Fruit fly (Drosophila melanogaster) whole organism, embryonic: ENCODE measurements around the gene Coq7.
A peak's percentile ranks its signal among the peaks of the same experiment; 100 is the strongest.

ENCODE experiments used
- Atf6 ChIP-seq: fragments of 200-800 bp; sonication (Bioruptor generic); IDR thresholded peaks from 2 replicates; pipeline ENCODE4 v1.3.6; 2022; ENCODE audit warnings: missing biosample characterization, missing genetic modification characterization
- CG11247 ChIP-seq: fragments of 200-800 bp; sonication (Bioruptor generic); IDR thresholded peaks from 2 replicates; pipeline ENCODE4 v1.3.6; 2022; ENCODE audit warnings: missing biosample characterization, missing genetic modification characterization
- CG11504 ChIP-seq: fragments of 200-800 bp; sonication (Bioruptor generic); optimal IDR thresholded peaks from 3 replicates; lab custom pipeline; 2019; ENCODE audit warnings: missing biosample characterization, mild to moderate bottlenecking, missing genetic modification characterization, moderate library complexity
- CG11560 ChIP-seq: fragments of 200-800 bp; sonication (Bioruptor generic); IDR thresholded peaks from 3 replicates; pipeline ENCODE4 v1.3.6; 2022; ENCODE audit warnings: missing biosample characterization, missing genetic modification characterization
- CG11696 ChIP-seq: fragments of 200-800 bp; sonication (Bioruptor generic); IDR thresholded peaks from 2 replicates; pipeline ENCODE4 v1.3.6; 2022; ENCODE audit warnings: missing biosample characterization, missing genetic modification characterization
- CG11723 ChIP-seq: fragments of 200-800 bp; sonication (Bioruptor generic); optimal IDR thresholded peaks from 2 replicates; lab custom pipeline; 2017; ENCODE audit warnings: missing biosample characterization, mild to moderate bottlenecking, missing genetic modification characterization
- CG12071 ChIP-seq: fragments of 200-800 bp; sonication (Bioruptor generic); optimal IDR thresholded peaks from 3 replicates; lab custom pipeline; 2018; ENCODE audit warnings: missing biosample characterization, mild to moderate bottlenecking, missing genetic modification characterization
- CG12155 ChIP-seq: fragments of 200-800 bp; sonication (Bioruptor generic); optimal IDR thresholded peaks from 3 replicates; lab custom pipeline; 2016; ENCODE audit warnings: missing biosample characterization, missing genetic modification characterization
- CG1233 ChIP-seq: fragments of 200-800 bp; sonication (Bioruptor generic); optimal IDR thresholded peaks from 4 replicates; lab custom pipeline; 2018; ENCODE audit warnings: missing biosample characterization, mild to moderate bottlenecking, missing genetic modification characterization
- CG15601 ChIP-seq: fragments of 200-800 bp; sonication (Bioruptor generic); optimal IDR thresholded peaks from 3 replicates; lab custom pipeline; 2019; ENCODE audit warnings: missing biosample characterization, mild to moderate bottlenecking, missing genetic modification characterization, moderate library complexity
- CG2116 ChIP-seq: fragments of 200-800 bp; sonication (Bioruptor generic); optimal IDR thresholded peaks from 3 replicates; lab custom pipeline; 2018; ENCODE audit warnings: missing biosample characterization, mild to moderate bottlenecking, missing genetic modification characterization
- CG32767 ChIP-seq: fragments of 200-800 bp; sonication (Bioruptor generic); IDR thresholded peaks from 2 replicates; pipeline ENCODE4 v1.3.6; 2022; ENCODE audit warnings: missing biosample characterization, missing genetic modification characterization
- CG34224 ChIP-seq: fragments of 200-800 bp; sonication (Bioruptor generic); IDR thresholded peaks from 3 replicates; pipeline ENCODE4 v1.3.6; 2022; ENCODE audit warnings: missing biosample characterization, missing genetic modification characterization; ENCODE audit not compliant: partially characterized antibody
- CG6765 ChIP-seq: fragments of 200-800 bp; sonication (Bioruptor generic); optimal IDR thresholded peaks from 3 replicates; lab custom pipeline; 2017; ENCODE audit warnings: missing biosample characterization, mild to moderate bottlenecking, missing genetic modification characterization
- CG8290 ChIP-seq, 3 experiments: fragments of 200-800 bp; sonication (Bioruptor generic); optimal IDR thresholded peaks; 2 replicates each; lab custom pipeline; 2016 to 2019; ENCODE audit warnings: missing biosample characterization in 3 of 3, missing genetic modification characterization in 3 of 3, mild to moderate bottlenecking in 2 of 3, moderate library complexity in 1 of 3
- CG9215 ChIP-seq: fragments of 200-800 bp; sonication (Bioruptor generic); IDR thresholded peaks from 2 replicates; pipeline ENCODE4 v1.3.6; 2022; ENCODE audit warnings: missing biosample characterization, missing genetic modification characterization
- CTCF ChIP-seq: fragments of 200-800 bp; sonication (Bioruptor generic); optimal IDR thresholded peaks from 2 replicates; lab custom pipeline; 2017; ENCODE audit warnings: missing biosample characterization, mild to moderate bottlenecking, missing genetic modification characterization, moderate library complexity
- D ChIP-seq, 2 experiments: fragments of 200-800 bp in 1 of 2; fragments of >200 bp in 1 of 2; sonication (Bioruptor generic) in 1 of 2; optimal IDR thresholded peaks; 2 replicates in 1 of 2; 3 replicates in 1 of 2; lab custom pipeline; 2017; ENCODE audit warnings: mild to moderate bottlenecking in 1 of 2, missing biosample characterization in 1 of 2, missing genetic modification characterization in 1 of 2, missing genetic modification reagents in 1 of 2
- D19A ChIP-seq: fragments of 200-800 bp; optimal IDR thresholded peaks from 3 replicates; lab custom pipeline; 2019; ENCODE audit warnings: missing biosample characterization, mild to moderate bottlenecking, missing genetic modification characterization, moderate library complexity
- Dll ChIP-seq: fragments of 200-800 bp; sonication (Bioruptor generic); IDR thresholded peaks from 4 replicates; pipeline ENCODE4 v1.3.6; 2022; ENCODE audit warnings: missing biosample characterization, missing genetic modification characterization; ENCODE audit not compliant: partially characterized antibody
- HLH54F ChIP-seq: fragments of 200-800 bp; sonication (Bioruptor generic); optimal IDR thresholded peaks from 3 replicates; lab custom pipeline; 2016; ENCODE audit warnings: missing biosample characterization, missing genetic modification characterization
- Nf-YC ChIP-seq: fragments of 200-800 bp; optimal IDR thresholded peaks from 3 replicates; lab custom pipeline; 2019; ENCODE audit warnings: missing biosample characterization, mild to moderate bottlenecking, missing genetic modification characterization, moderate library complexity
- Pdp1 ChIP-seq, 2 experiments: fragments of 200-800 bp; sonication (Bioruptor generic); optimal IDR thresholded peaks; 3 replicates each; lab custom pipeline; 2016; ENCODE audit warnings: missing biosample characterization in 2 of 2, missing genetic modification characterization in 2 of 2, mild to moderate bottlenecking in 1 of 2, moderate library complexity in 1 of 2
- Rx ChIP-seq: fragments of 200-800 bp; sonication (Bioruptor generic); IDR thresholded peaks from 2 replicates; pipeline ENCODE4 v1.3.6; 2022; ENCODE audit warnings: missing biosample characterization, missing genetic modification characterization
- Usf ChIP-seq: fragments of 200-800 bp; sonication (Bioruptor generic); optimal IDR thresholded peaks from 2 replicates; lab custom pipeline; 2017; ENCODE audit warnings: missing genotype, missing biosample characterization, missing genetic modification characterization
- ara ChIP-seq: fragments of 200-800 bp; sonication (Bioruptor generic); IDR thresholded peaks from 2 replicates; pipeline ENCODE4 v1.3.6; 2022; ENCODE audit warnings: missing biosample characterization, missing genetic modification characterization
- cg ChIP-seq: fragments of 200-800 bp; sonication (Bioruptor generic); optimal IDR thresholded peaks from 3 replicates; lab custom pipeline; 2019; ENCODE audit warnings: missing biosample characterization, mild to moderate bottlenecking, missing genetic modification characterization, moderate library complexity
- chinmo ChIP-seq: fragments of 200-800 bp; sonication (Bioruptor generic); IDR thresholded peaks from 4 replicates; pipeline ENCODE4 v1.3.6; 2022; ENCODE audit warnings: missing biosample characterization, missing genetic modification characterization; ENCODE audit not compliant: partially characterized antibody
- disco-r ChIP-seq: fragments of 200-800 bp; sonication (Bioruptor generic); optimal IDR thresholded peaks from 2 replicates; lab custom pipeline; 2016; ENCODE audit warnings: missing biosample characterization, missing genetic modification characterization
- dysf ChIP-seq: fragments of 200-800 bp; sonication (Bioruptor generic); IDR thresholded peaks from 3 replicates; pipeline ENCODE4 v1.3.6; 2022; ENCODE audit warnings: missing biosample characterization, missing genetic modification characterization
- ewg ChIP-seq: fragments of 200-800 bp; sonication (Bioruptor generic); optimal IDR thresholded peaks from 3 replicates; lab custom pipeline; 2017; ENCODE audit warnings: mild to moderate bottlenecking, missing biosample characterization, missing genetic modification reagents, missing genetic modification characterization
- fu2 ChIP-seq: fragments of 200-800 bp; sonication (Bioruptor generic); optimal IDR thresholded peaks from 2 replicates; lab custom pipeline; 2016; ENCODE audit warnings: missing biosample characterization, missing genetic modification characterization
- gem ChIP-seq: fragments of 200-800 bp; sonication (Bioruptor generic); optimal IDR thresholded peaks from 2 replicates; lab custom pipeline; 2019; ENCODE audit warnings: missing biosample characterization, mild to moderate bottlenecking, missing genetic modification characterization, moderate library complexity
- grau ChIP-seq: fragments of 200-800 bp; optimal IDR thresholded peaks from 3 replicates; lab custom pipeline; 2019; ENCODE audit warnings: missing biosample characterization, mild to moderate bottlenecking, missing genetic modification characterization, moderate library complexity
- jigr1 ChIP-seq: fragments of 200-800 bp; sonication (Bioruptor generic); IDR thresholded peaks from 3 replicates; pipeline ENCODE4 v1.3.6; 2022; ENCODE audit warnings: missing biosample characterization, missing genetic modification characterization
- lbe ChIP-seq: fragments of 200-800 bp; sonication (Bioruptor generic); optimal IDR thresholded peaks from 2 replicates; lab custom pipeline; 2016; ENCODE audit warnings: missing biosample characterization, mild to moderate bottlenecking, missing genetic modification characterization
- luna ChIP-seq: fragments of 200-800 bp; sonication (Bioruptor generic); optimal IDR thresholded peaks from 2 replicates; lab custom pipeline; 2016; ENCODE audit warnings: missing biosample characterization, missing genetic modification characterization
- mirr ChIP-seq: fragments of 200-800 bp; sonication (Bioruptor generic); optimal IDR thresholded peaks from 3 replicates; lab custom pipeline; 2018; ENCODE audit warnings: missing biosample characterization, mild to moderate bottlenecking, missing genetic modification characterization
- pnt ChIP-seq: fragments of 200-800 bp; sonication (Bioruptor generic); optimal IDR thresholded peaks from 3 replicates; lab custom pipeline; 2016; ENCODE audit warnings: missing biosample characterization, missing genetic modification characterization
- pum ChIP-seq: fragments of 200-800 bp; sonication (Bioruptor generic); optimal IDR thresholded peaks from 2 replicates; lab custom pipeline; 2016; ENCODE audit warnings: missing biosample characterization, missing genetic modification characterization
- repo ChIP-seq: fragments of 200-800 bp; sonication (Bioruptor generic); optimal IDR thresholded peaks from 2 replicates; lab custom pipeline; 2016; ENCODE audit warnings: missing biosample characterization, missing genetic modification characterization
- sc ChIP-seq, 3 experiments: fragments of >200 bp in 2 of 3; fragments of 200-800 bp in 1 of 3; sonication (Bioruptor generic) in 1 of 3; optimal IDR thresholded peaks; 2 replicates in 2 of 3; 3 replicates in 1 of 3; lab custom pipeline; 2017; ENCODE audit warnings: mild to moderate bottlenecking in 1 of 3, missing biosample characterization in 1 of 3, missing genetic modification characterization in 1 of 3, missing genetic modification reagents in 1 of 3
- sens ChIP-seq: fragments of 200-800 bp; sonication (Bioruptor generic); peaks from one replicate; lab custom pipeline; 2016; ENCODE audit warnings: missing biosample characterization, missing genetic modification characterization
- tin ChIP-seq: fragments of 200-800 bp; sonication (Bioruptor generic); optimal IDR thresholded peaks from 3 replicates; lab custom pipeline; 2016; ENCODE audit warnings: missing biosample characterization, missing genetic modification characterization
- trem ChIP-seq: fragments of 200-800 bp; optimal IDR thresholded peaks from 3 replicates; lab custom pipeline; 2019; ENCODE audit warnings: missing biosample characterization, mild to moderate bottlenecking, missing genetic modification characterization, moderate library complexity
- tup ChIP-seq: fragments of 200-800 bp; sonication (Bioruptor generic); optimal IDR thresholded peaks from 2 replicates; lab custom pipeline; 2016; ENCODE audit warnings: missing biosample characterization, mild to moderate bottlenecking, missing genetic modification characterization, moderate library complexity
- unc-4 ChIP-seq: fragments of 200-800 bp; sonication (Bioruptor generic); IDR thresholded peaks from 2 replicates; pipeline ENCODE4 v1.3.6; 2022; ENCODE audit warnings: missing biosample characterization, missing genetic modification characterization; ENCODE audit not compliant: partially characterized antibody
- wek ChIP-seq: fragments of 200-800 bp; sonication (Bioruptor generic); optimal IDR thresholded peaks from 3 replicates; lab custom pipeline; 2018; ENCODE audit warnings: missing biosample characterization, mild to moderate bottlenecking, missing genetic modification characterization, moderate library complexity
- zf30C ChIP-seq: fragments of 200-800 bp; sonication (Bioruptor generic); optimal IDR thresholded peaks from 3 replicates; lab custom pipeline; 2018; ENCODE audit warnings: missing biosample characterization, mild to moderate bottlenecking, missing genetic modification characterization

The Coq7 gene

dm6 chrX:6794190-6794589 is 23.2 kb downstream of the Coq7 start:
- TF ChIP-seq trem (tag; lab: Kevin White, UChicago) = peak; percentile 43
- TF ChIP-seq chinmo = no peak
- TF ChIP-seq mirr (GFP tag; lab: Kevin White, UChicago) = peak; percentile 57
- TF ChIP-seq pnt (GFP tag; lab: Kevin White, UChicago) = peak; percentile 59
- TF ChIP-seq Dll = no peak
- TF ChIP-seq Pdp1 (GFP tag; optimal IDR thresholded peaks at IDR 0.05; lab: Kevin White, UChicago) = peak; percentile 72 to 76
- TF ChIP-seq Usf = peak; percentile 68
- TF ChIP-seq jigr1 (GFP tag; lab: Robert Waterston, UW) = peak; percentile 61; the same call in 2 of the 3 replicates
- TF ChIP-seq CG11560 (tag; lab: Robert Waterston, UW) = peak; percentile 55; the same call in 2 of the 3 replicates
- peak; percentile 56 for TF ChIP-seq pum
- no peak for TF ChIP-seq unc-4 (GFP tag; lab: Robert Waterston, UW)
- TF ChIP-seq CG11247 (GFP tag; lab: Robert Waterston, UW) = peak; percentile 81
- TF ChIP-seq CG32767 (GFP tag; lab: Robert Waterston, UW) = peak; percentile 49; the same call in 1 of the 2 replicates
- peak; percentile 80 for TF ChIP-seq fu2 (GFP tag; lab: Kevin White, UChicago)
- peak; percentile 65 for TF ChIP-seq ewg (GFP tag; lab: Kevin White, UChicago)
- peak; percentile 88 for TF ChIP-seq CG11504 (tag; lab: Kevin White, UChicago)
- TF ChIP-seq grau = peak; percentile 81
- peak; percentile 87 for TF ChIP-seq Rx (GFP tag; lab: Robert Waterston, UW)
- TF ChIP-seq D (optimal IDR thresholded peaks at IDR 0.05; lab: Kevin White, UChicago) = no peak
- TF ChIP-seq D (GFP tag; optimal IDR thresholded peaks at IDR 0.05; lab: Kevin White, UChicago) = peak; percentile 41
- TF ChIP-seq CG1233 (GFP tag; lab: Kevin White, UChicago) = peak; percentile 83
- TF ChIP-seq CG12071 (GFP tag; lab: Kevin White, UChicago) = peak; percentile 91
- TF ChIP-seq CG9215 (GFP tag; lab: Robert Waterston, UW) = peak; percentile 65
- peak; percentile 76 for TF ChIP-seq wek (GFP tag; lab: Kevin White, UChicago)
- peak; percentile 82 for TF ChIP-seq HLH54F
- peak; percentile 69 for TF ChIP-seq tin
- no peak for TF ChIP-seq CG34224 (GFP tag; lab: Robert Waterston, UW)
- TF ChIP-seq CTCF (GFP tag; lab: Kevin White, UChicago) = peak; percentile 35
- no peak for TF ChIP-seq cg (GFP tag; lab: Kevin White, UChicago)
- peak; percentile 69 for TF ChIP-seq CG11723 (GFP tag; lab: Kevin White, UChicago)
- TF ChIP-seq CG6765 = peak; percentile 47
- TF ChIP-seq tup (GFP tag; lab: Kevin White, UChicago) = peak; percentile 55
- TF ChIP-seq D19A (tag; lab: Kevin White, UChicago) = peak; percentile 60
- TF ChIP-seq Nf-YC (tag; lab: Kevin White, UChicago) = peak; percentile 7
- TF ChIP-seq CG2116 (GFP tag; lab: Kevin White, UChicago) = peak; percentile 27
- peak; percentile 90 for TF ChIP-seq dysf (GFP tag; lab: Robert Waterston, UW)
- no peak for TF ChIP-seq sc (optimal IDR thresholded peaks at IDR 0.05; lab: Kevin White, UChicago)
- TF ChIP-seq sc (GFP tag; optimal IDR thresholded peaks at IDR 0.05; lab: Kevin White, UChicago) = peak; percentile 27
- TF ChIP-seq gem (tag; lab: Kevin White, UChicago) = peak; percentile 88
- peak; percentile 95 for TF ChIP-seq sens (GFP tag; lab: Kevin White, UChicago)
- peak; percentile 85 for TF ChIP-seq ara (GFP tag; lab: Robert Waterston, UW)
- TF ChIP-seq zf30C (GFP tag; lab: Kevin White, UChicago) = no peak
- no peak for TF ChIP-seq lbe (GFP tag; lab: Kevin White, UChicago)
- TF ChIP-seq repo (GFP tag; lab: Kevin White, UChicago) = peak; percentile 78
- peak; percentile 95 for TF ChIP-seq CG11696 (GFP tag; lab: Robert Waterston, UW)
- peak; percentile 59 for TF ChIP-seq luna (GFP tag; lab: Kevin White, UChicago)
- TF ChIP-seq disco-r (GFP tag; lab: Kevin White, UChicago) = peak; percentile 78
- peak; percentile 9 for TF ChIP-seq CG8290 (GFP tag; optimal IDR thresholded peaks at IDR 0.05; lab: Kevin White, UChicago)
- TF ChIP-seq CG8290 (tag; optimal IDR thresholded peaks at IDR 0.05; lab: Kevin White, UChicago) = peak in 1 of 2 experiments; percentile 98
- peak; percentile 85 for TF ChIP-seq Atf6 (GFP tag; lab: Robert Waterston, UW)
- peak; percentile 37 for TF ChIP-seq CG15601 (tag; lab: Kevin White, UChicago)
- peak; percentile 77 for TF ChIP-seq CG12155 (GFP tag; lab: Kevin White, UChicago)
